Worm (Caenorhabditis elegans) whole organism, dauer: ENCODE data around the gene nhr-94.

Experiments used
- unc-62 ChIP-seq: sonication (generic microtip); optimal IDR thresholded peaks from 2 replicates; lab custom pipeline; 2017; ENCODE audit warnings: missing biosample characterization, missing genetic modification reagents, missing genetic modification characterization

nhr-94 gene

DNA sequence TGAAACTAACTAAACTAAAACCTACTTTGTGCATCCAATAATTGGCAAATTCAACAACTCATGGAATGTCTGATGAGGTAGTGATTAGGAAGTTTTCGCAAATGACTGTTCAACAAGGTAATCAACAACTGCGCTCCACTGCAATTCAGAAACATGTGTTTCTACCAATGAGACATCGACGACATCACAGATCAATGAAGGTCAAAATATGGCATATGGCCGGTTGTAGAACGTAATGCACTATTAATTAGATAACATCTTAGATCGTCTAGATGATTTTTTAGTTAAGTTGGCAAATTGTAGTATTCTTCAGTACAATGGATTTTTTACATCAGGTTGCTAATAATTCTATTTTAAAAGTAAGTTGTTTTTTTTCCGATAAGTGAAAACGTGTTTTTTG lies at the start of gene nhr-94, which contains the start of gene nhr-152:
nhr-94 (minus strand) TSS at position 147 of the 400 bp plus-strand sequence.
nhr-152 (plus strand) TSS at position 162 of the 400 bp plus-strand sequence.
- TF ChIP-seq unc-62 (GFP tag; lab: Kevin White, UChicago), result no peak

- TF ChIP-seq unc-62 (GFP tag; lab: Kevin White, UChicago), result no peak
Measured at ce11 chrV:7735319-7735718, 49.2 kb upstream of the nhr-94 start, which contains the start of gene srr-10. Gene srr-10 (plus strand): TSS chrV:7735619.

DNA sequence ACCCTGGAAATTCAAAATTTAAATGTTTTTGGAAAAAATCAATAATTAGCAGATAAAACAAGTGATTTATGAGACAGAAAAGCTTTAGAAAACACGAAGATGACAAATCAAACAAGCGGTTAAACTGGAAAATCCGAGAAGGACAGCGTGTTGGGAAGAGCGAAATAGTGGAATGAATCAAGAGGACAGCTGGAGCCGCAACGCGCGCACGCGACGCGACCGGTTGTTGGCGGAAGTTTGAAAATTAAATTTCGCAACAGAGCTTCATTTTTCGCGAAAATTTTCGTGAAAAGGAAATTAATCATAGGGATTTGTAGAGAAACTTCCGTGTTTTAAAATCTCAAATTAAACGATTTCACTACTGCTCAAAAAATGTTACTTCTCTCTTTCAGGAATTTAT lies 48.8 kb upstream of the nhr-94 start, which contains the start of gene clic-1:
clic-1 (minus strand) TSS at position 3 of the 400 bp plus-strand sequence.
- TF ChIP-seq unc-62 (GFP tag; lab: Kevin White, UChicago), result no peak

ce11 chrV:7733240-7733765 lies 47.2 kb upstream of the nhr-94 start:
- TF ChIP-seq unc-62 (GFP tag; lab: Kevin White, UChicago), result no peak

DNA sequence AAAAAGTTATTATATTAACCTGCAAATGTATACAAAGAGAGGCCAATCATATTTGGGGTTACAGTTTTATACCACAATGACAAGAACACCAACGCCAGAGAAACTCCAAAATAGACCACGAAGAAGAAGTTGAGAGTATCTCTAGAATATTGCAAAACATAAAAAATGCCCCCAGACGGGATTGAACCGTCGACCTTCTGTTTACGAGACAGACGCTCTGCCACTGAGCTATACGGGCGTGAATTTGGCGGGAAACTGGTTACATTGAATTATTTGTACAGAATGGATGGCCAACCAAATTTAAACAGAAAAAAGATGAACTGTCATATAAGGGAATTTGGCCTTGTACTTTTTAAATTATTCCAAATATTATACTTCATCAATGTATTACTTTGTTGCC lies 44.4 kb upstream of the nhr-94 start:
- TF ChIP-seq unc-62 (GFP tag; lab: Kevin White, UChicago), result no peak

DNA sequence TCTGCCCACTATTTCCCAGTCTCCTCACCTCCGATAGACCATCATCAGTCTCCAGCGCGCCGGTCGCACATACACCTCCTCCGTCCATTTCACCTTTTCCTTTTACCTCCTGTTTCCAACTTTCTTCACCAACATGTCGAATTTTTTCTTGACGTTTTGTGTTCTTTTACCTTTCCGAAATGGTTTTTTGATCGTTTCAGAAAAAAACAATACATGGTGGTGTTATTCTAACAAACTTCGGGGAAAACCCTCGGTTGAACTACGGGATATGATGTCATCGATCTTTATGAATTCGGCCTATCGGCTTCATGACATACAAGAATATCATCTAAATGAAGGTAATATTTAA lies 42.5 kb upstream of the nhr-94 start, which contains the start of gene Y97E10C.1:
Y97E10C.1 (plus strand) TSS at position 201 of the 349 bp plus-strand sequence.
- TF ChIP-seq unc-62 (GFP tag; lab: Kevin White, UChicago), result no peak

- TF ChIP-seq unc-62 (GFP tag; lab: Kevin White, UChicago), result no peak
Measured at ce11 chrV:7728003-7728678, 42.0 kb upstream of the nhr-94 start.

DNA sequence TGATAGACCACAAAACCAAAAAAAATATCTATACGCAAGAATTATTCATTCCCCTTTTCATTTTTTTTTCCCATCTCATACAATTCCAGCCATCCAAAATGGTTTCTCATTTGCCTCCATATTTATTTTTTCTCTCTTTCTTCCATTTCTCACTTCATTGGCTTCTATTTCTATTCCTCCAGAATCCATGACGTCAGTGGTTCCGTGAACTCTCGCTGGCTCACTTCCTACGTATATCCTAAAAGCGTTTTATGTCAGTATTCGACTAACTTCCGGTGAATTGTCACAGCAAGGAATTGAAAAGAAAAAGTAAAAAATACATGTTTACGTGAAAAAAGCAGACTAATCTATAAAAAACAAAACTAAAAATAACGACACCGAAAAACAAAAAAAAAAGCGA lies 40.8 kb upstream of the nhr-94 start:
- no peak for TF ChIP-seq unc-62 (GFP tag; lab: Kevin White, UChicago)

ce11 chrV:7726202-7726601 lies 40.1 kb upstream of the nhr-94 start:
- TF ChIP-seq unc-62 (GFP tag; lab: Kevin White, UChicago), result no peak

DNA sequence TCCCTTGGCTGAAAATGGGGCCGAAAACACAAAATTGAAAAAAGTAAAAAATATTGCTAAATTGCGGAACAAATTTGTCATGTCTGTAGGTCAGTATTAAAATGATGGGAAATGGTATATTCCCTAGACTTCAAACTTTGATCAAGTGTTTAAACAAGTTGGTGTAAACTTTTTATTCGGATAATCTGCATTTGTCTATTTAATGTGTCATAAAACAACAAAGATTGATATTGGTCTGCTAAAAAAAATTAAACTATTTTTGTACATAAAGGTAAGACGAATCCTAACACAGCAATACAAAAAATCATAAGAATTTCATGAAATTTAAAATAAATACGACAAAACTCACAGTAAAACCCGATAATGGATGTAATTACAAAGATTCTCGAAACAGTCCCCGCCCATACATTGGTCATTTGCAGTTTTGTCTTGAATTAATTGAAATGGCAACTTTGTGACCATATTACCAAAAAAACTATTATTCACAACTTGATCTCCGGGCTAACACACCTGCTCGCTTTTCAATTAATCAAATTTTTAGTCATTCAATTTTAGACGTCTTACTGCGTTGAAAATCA lies 37.9 kb upstream of the nhr-94 start, which contains the start of the genes ZK105.6 and ZK105.8:
ZK105.6 (minus strand) TSS at position 101 of the 578 bp plus-strand sequence.
ZK105.8 (plus strand) TSS at position 528 of the 578 bp plus-strand sequence.
- TF ChIP-seq unc-62 (GFP tag; lab: Kevin White, UChicago), result no peak

ce11 chrV:7721945-7722344 lies 35.8 kb upstream of the nhr-94 start, which contains the start of gene ZK105.14:
Gene ZK105.14 (minus strand): TSS chrV:7722045.
- no peak for TF ChIP-seq unc-62 (GFP tag; lab: Kevin White, UChicago)

ce11 chrV:7717629-7718028 lies 31.5 kb upstream of the nhr-94 start, which contains the start of gene ZK105.5:
Gene ZK105.5 (minus strand): TSS chrV:7717729.
- no peak for TF ChIP-seq unc-62 (GFP tag; lab: Kevin White, UChicago)

DNA sequence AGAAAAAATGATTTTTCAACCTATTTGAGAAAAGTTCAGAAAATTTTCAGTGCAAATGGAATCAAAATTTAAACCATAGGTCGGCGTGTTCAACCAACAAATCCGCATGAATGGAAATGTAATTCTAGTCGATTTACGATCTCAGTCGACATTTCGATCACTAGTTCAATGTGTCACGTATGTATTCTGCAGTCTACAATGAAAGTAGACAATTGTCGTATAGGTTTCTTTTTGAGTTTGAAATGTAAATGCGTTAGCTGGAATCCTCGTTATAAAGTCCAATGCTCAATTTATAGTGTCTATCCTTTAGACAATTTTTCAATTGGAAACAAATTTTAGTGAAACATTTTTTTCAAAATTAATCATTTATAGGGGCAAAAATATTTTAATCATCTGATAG lies 29.9 kb upstream of the nhr-94 start, which contains the start of gene ZK105.12:
ZK105.12 (minus strand) TSS at position 101 of the 400 bp plus-strand sequence.
- TF ChIP-seq unc-62 (GFP tag; lab: Kevin White, UChicago), result no peak

DNA sequence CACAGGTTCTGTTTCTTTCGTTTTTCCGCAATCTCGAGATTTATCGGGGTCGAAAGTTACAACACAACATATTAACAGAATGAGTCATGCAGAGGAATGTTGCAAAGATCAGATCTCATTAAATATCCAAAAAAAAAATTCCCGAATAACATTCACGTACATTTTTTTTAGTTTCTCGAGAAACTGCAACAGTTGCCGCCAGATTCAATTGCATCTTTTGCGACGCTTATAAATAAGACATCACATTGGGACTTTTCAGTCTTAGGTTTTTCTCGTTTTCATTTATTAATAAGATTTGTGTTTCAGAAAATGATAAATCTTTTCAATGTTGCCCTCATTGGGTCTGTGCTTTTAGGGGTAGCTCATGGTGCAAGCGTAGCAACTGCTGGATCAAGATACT lies 27.6 kb upstream of the nhr-94 start, which contains the start of gene ZK105.1:
ZK105.1 (plus strand) TSS at position 301 of the 400 bp plus-strand sequence.
- no peak for TF ChIP-seq unc-62 (GFP tag; lab: Kevin White, UChicago)

ce11 chrV:7713072-7713471 lies 26.9 kb upstream of the nhr-94 start, which contains the start of gene ZK105.13:
Gene ZK105.13 (minus strand): TSS chrV:7713172.
- no peak for TF ChIP-seq unc-62 (GFP tag; lab: Kevin White, UChicago)

ce11 chrV:7708525-7708924 lies 22.4 kb upstream of the nhr-94 start, which contains the start of gene ZK105.11:
Gene ZK105.11 (minus strand): TSS chrV:7708625.
- no peak for TF ChIP-seq unc-62 (GFP tag; lab: Kevin White, UChicago)
